Worm (Caenorhabditis elegans): ENCODE measurements around the gene mfsd-13.2.

mfsd-13.2 gene

ce11 chrII:7200051-7200599, 34.5 kb upstream of the mfsd-13.2 start, which contains the start of gene pcrg-1 (continued):
- TF ChIP-seq hlh-15 (tag; optimal IDR thresholded peaks at IDR 0.05), result peak; percentile 71
- TF ChIP-seq fkh-10 (GFP tag; optimal IDR thresholded peaks at IDR 0.05), result no peak
- TF ChIP-seq ceh-34 (tag; optimal IDR thresholded peaks at IDR 0.05), result peak; percentile 84
- peak; percentile 78 for TF ChIP-seq pha-2 (tag; optimal IDR thresholded peaks at IDR 0.05)
- TF ChIP-seq eyg-1 (tag; optimal IDR thresholded peaks at IDR 0.05), result peak; percentile 80
- peak; percentile 90 for TF ChIP-seq elt-2 (tag; optimal IDR thresholded peaks at IDR 0.05)
- peak; percentile 90 for TF ChIP-seq lim-6 (tag; optimal IDR thresholded peaks at IDR 0.05)
- peak; percentile 71 for TF ChIP-seq ceh-31 (tag; optimal IDR thresholded peaks at IDR 0.05)
- peak; percentile 74 for TF ChIP-seq ceh-24 (tag; optimal IDR thresholded peaks at IDR 0.05)
- no peak for TF ChIP-seq odd-2 (tag; optimal IDR thresholded peaks at IDR 0.05)
- TF ChIP-seq ahr-1 (tag; optimal IDR thresholded peaks at IDR 0.05), result peak; percentile 83
- TF ChIP-seq pqm-1 (tag; optimal IDR thresholded peaks at IDR 0.05), result peak; percentile 61
- peak; percentile 45 for TF ChIP-seq zip-5 (tag; optimal IDR thresholded peaks at IDR 0.05)
- peak; percentile 88 for TF ChIP-seq T23F11.4 (GFP tag; optimal IDR thresholded peaks at IDR 0.05)
- TF ChIP-seq ceh-30 (tag; optimal IDR thresholded peaks at IDR 0.05), result no peak
- peak; percentile 92 for TF ChIP-seq hlh-13 (GFP tag; optimal IDR thresholded peaks at IDR 0.05)
- TF ChIP-seq fax-1 (tag; optimal IDR thresholded peaks at IDR 0.05), result peak; percentile 75

ce11 chrII:7199308-7199707, 33.7 kb upstream of the mfsd-13.2 start, which contains the start of gene E04F6.6:
TSS of gene E04F6.6 (minus strand) at chrII:7199565.
- TF ChIP-seq pros-1 (tag; optimal IDR thresholded peaks at IDR 0.05) (no peak), C38D4.7 (GFP tag; optimal IDR thresholded peaks at IDR 0.05) (no peak), lin-11 (tag; optimal IDR thresholded peaks at IDR 0.05) (no peak), nhr-11 (tag; optimal IDR thresholded peaks at IDR 0.05) (no peak), ceh-48 (tag; optimal IDR thresholded peaks at IDR 0.05) (no peak), npax-4 (tag; optimal IDR thresholded peaks at IDR 0.05) (no peak), zip-5 (tag; optimal IDR thresholded peaks at IDR 0.05) (no peak), sdc-2 (tag; optimal IDR thresholded peaks at IDR 0.05) (no peak)

- TF ChIP-seq nhr-232 (tag; optimal IDR thresholded peaks at IDR 0.05), result no peak
- no peak for TF ChIP-seq madf-2 (tag; optimal IDR thresholded peaks at IDR 0.05)
- no peak for TF ChIP-seq tbx-7 (tag; optimal IDR thresholded peaks at IDR 0.05)
- no peak for TF ChIP-seq rnt-1 (tag; optimal IDR thresholded peaks at IDR 0.05)
- no peak for TF ChIP-seq ceh-19 (GFP tag; optimal IDR thresholded peaks at IDR 0.05)
- no peak for TF ChIP-seq ref-2 (tag; optimal IDR thresholded peaks at IDR 0.05)
- no peak for TF ChIP-seq elt-4 (tag; optimal IDR thresholded peaks at IDR 0.05)
- TF ChIP-seq pha-2 (tag; optimal IDR thresholded peaks at IDR 0.05), result no peak
- TF ChIP-seq ceh-34 (tag; optimal IDR thresholded peaks at IDR 0.05), result no peak
- no peak for TF ChIP-seq pros-1 (tag; optimal IDR thresholded peaks at IDR 0.05)
- no peak for TF ChIP-seq unc-42 (tag; optimal IDR thresholded peaks at IDR 0.05)
- no peak for TF ChIP-seq tbx-2 (tag; optimal IDR thresholded peaks at IDR 0.05)
These were observed 31.8 kb upstream of the mfsd-13.2 start for ce11 chrII:7197434-7197833.

- TF ChIP-seq elt-2 (tag; optimal IDR thresholded peaks at IDR 0.05) (peak; percentile 16), ceh-2 (tag; optimal IDR thresholded peaks at IDR 0.05) (no peak), ceh-48 (tag; optimal IDR thresholded peaks at IDR 0.05) (no peak), hlh-8 (tag; optimal IDR thresholded peaks at IDR 0.05) (no peak), ceh-18 (tag; optimal IDR thresholded peaks at IDR 0.05) (no peak), pha-4 (tag; optimal IDR thresholded peaks at IDR 0.05) (no peak), syd-9 (tag; optimal IDR thresholded peaks at IDR 0.05) (no peak), ceh-30 (tag; optimal IDR thresholded peaks at IDR 0.05) (no peak)
These were observed 30.4 kb upstream of the mfsd-13.2 start, which contains the start of gene maoc-1 for ce11 chrII:7196040-7196439. TSS of gene maoc-1 (plus strand) at chrII:7196276.

All from whole organism, late embryonic.